Worm (Caenorhabditis elegans): ENCODE results near the gene gldi-4.

The gldi-4 gene

ce11 chrIV:7043430-7043829 lies 26.0 kb downstream of the gldi-4 start:
- TF ChIP-seq unc-62 (GFP tag; optimal IDR thresholded peaks at IDR 0.05): no peak

DNA sequence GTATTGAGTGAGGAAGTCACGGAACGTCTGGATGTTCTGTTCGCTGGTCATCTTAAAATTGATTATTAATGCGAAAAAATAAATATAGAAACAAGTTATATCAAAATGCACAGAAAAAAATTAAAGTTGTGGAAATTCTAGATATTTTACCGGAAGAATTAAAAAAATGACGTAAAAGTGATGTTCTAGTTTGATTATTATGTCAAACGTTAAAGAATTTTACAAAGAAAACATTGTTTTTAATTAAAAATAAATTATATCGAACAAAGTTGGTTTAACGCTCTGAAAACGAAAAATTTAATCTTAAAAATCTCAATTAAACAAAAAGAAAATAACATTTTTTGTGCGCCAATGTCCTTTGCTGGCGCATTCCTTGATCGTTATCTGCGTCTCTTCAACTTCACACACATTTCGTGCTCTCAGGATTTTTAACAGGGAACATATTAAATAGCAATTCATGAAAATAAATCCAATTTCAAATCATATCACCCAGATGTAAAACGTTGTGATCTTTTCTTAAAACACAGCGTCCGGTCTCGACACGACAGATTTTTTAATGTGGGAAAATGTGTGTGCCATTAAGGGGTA lies 27.2 kb downstream of the gldi-4 start, which contains the start of gene tin-9.1:
Gene tin-9.1 (minus strand): TSS at position 51 of the 588 bp plus-strand sequence.
- TF ChIP-seq unc-62 (GFP tag; optimal IDR thresholded peaks at IDR 0.05): no peak

- TF ChIP-seq unc-62 (GFP tag; optimal IDR thresholded peaks at IDR 0.05): no peak
Measured at ce11 chrIV:7045362-7045936, 28.0 kb downstream of the gldi-4 start.

DNA sequence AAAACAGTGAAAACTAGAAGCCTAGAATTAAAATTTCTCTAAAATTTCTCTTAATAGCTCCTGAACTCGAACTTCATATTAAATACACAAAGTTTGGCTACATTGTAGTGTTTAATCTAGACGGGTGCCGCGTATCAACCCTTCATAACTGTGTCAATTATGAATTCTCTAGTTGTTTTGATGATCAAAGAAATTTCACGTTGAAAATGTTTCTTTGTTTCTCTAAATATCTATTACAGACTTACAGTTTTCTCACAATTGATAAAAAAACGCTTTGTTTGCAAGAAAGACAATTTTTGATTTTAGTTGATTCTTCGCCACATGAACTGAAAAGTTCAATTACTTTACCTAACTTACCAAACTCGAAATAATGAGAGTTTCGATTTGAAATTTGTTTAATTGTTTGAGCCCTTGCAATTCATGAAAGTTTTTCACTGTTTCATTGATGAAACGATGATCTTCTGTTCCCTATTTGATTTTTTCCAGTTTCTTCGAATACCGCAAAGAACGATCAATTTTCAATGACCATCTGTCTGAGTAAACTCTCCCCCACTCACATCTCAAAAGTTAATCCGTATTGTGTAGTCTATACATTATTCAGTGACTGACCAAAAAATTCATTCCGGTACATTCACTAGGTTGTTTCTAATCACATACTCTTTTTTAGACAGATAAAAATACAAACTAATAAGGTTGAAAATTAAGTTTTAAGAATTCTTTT lies 29.4 kb downstream of the gldi-4 start:
- TF ChIP-seq unc-62 (GFP tag; optimal IDR thresholded peaks at IDR 0.05): no peak

DNA sequence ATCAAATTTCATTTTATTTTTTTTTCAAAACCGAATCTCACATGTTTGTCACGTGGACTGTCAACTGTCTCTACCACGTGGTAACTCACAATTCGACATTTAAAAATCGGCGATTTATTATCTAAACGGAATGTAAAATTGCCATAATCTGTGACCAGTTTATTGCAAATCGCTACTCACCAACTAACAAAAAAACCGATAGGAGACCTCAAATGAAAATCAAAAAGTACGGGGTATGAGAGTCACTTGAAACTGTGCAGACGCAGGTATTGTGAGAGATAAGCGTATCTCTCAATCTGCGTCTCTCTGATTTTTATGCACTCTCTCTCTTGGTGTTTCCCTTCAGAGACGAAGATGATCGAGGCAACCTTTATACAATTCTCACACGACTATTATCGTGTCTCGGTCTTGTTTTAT lies 30.3 kb downstream of the gldi-4 start:
- TF ChIP-seq unc-62 (GFP tag; optimal IDR thresholded peaks at IDR 0.05): no peak

DNA sequence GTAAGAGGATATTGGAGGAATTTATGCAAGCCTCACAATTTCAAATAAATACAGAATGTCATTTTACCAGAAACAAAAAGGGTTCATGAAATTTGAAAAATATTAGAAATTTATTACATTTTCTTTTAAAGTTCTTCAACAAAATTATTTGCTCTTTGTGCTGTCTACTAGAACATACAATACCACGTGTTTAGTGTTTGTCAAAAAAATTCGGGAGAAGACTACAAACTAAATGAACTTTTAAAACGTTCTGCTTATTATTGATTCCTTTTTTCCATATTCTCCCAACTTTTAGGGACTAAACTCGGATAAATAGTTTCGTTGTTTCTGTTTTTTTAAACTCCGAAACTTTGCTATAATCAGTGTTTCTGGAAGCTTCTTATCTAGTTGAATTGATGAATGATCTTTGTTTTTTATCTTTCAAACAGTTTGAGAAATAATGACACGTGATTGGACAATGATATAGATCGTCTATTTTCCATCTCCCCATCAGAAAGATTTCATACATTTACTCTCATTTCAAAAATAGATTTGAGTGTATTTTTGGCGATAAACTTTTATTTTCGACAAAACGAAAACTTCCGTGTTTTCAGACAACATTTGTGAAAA lies 31.3 kb downstream of the gldi-4 start:
- no peak for TF ChIP-seq unc-62 (GFP tag; optimal IDR thresholded peaks at IDR 0.05)

DNA sequence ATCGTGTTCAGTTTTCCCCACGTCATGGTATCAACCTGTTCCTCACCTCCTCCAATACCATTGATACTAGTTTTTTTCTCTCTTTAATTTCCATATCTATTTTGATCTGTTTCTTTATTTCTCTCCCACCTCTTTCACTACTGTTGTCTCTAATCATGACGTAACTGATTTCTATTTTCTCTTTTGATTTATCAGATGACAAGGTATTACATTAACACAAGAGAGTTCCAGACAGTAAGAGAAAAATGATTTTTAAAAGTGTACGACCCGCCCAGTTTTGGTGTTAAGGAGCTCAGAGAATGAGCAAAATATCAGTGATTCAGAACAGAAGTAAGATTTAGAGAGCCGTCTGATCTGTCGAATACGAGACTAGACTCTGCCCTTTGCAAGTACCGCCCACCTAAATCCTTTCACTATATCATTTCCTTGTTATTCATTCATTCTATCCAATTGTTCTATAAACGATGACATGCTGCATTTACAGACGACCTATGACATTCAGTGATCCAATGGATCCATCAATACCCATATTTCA lies 32.3 kb downstream of the gldi-4 start, which contains the start of gene nhr-105:
Gene nhr-105 (plus strand): TSS at position 485 of the 535 bp plus-strand sequence.
- TF ChIP-seq unc-62 (GFP tag; optimal IDR thresholded peaks at IDR 0.05): no peak

- no peak for TF ChIP-seq unc-62 (GFP tag; optimal IDR thresholded peaks at IDR 0.05)
Measured at ce11 chrIV:7051515-7051914, 34.1 kb downstream of the gldi-4 start.

- TF ChIP-seq unc-62 (GFP tag; optimal IDR thresholded peaks at IDR 0.05): no peak
Measured at ce11 chrIV:7052135-7052534, 34.7 kb downstream of the gldi-4 start.

DNA sequence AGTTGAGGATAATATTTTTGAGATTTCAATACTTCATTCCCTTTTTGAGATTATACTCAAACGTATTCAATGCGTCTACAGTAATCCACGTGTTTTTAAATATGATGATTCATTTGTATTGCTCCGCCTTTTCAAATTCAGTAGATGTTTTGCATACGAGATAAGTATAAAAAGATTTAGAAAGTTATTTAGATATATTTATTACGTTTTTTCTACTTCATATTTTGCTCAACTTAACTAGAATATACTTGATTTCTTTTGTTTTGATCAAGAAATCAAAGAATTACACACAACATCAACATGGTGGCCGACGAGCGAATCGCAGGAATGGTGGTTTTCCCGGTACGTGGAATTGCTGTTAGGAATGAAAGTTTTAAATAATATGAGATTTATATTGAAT lies 40.3 kb downstream of the gldi-4 start, which contains the start of gene srx-50:
Gene srx-50 (plus strand): TSS at position 301 of the 400 bp plus-strand sequence.
- no peak for TF ChIP-seq unc-62 (GFP tag; optimal IDR thresholded peaks at IDR 0.05)

DNA sequence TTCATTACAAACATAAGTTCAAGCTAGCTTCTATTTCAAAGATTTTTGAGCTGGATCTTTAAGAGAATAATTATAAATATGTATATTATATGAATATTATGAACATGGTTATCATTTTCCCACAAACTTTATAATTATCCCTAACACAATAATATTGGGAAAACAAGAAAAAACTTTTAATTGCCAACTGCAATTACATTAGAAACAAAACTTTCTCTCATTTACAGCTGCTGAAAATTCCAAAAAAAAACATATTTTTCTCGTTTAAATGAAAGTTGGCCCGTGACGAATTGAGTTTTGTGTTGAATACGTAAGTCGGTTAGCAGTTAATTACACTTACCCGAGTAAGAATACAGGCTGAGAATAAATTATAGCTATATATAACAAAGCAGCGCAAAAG lies 45.3 kb downstream of the gldi-4 start:
- TF ChIP-seq unc-62 (GFP tag; optimal IDR thresholded peaks at IDR 0.05): no peak

ce11 chrIV:7065022-7065421 lies 47.6 kb downstream of the gldi-4 start, which contains the start of gene Y43B11AL.1:
Gene Y43B11AL.1, plus strand, starts transcription at chrIV:7065322.
- no peak for TF ChIP-seq unc-62 (GFP tag; optimal IDR thresholded peaks at IDR 0.05)

ce11 chrIV:7067446-7067845 lies 50.0 kb downstream of the gldi-4 start:
- no peak for TF ChIP-seq unc-62 (GFP tag; optimal IDR thresholded peaks at IDR 0.05)
